Worm (Caenorhabditis elegans) whole organism, young adult: ENCODE data around the gene F49E10.4.

Experiments
- B0261.1 ChIP-seq: sonication (generic microtip); optimal IDR thresholded peaks from 2 replicates; lab custom pipeline; 2016; ENCODE audit warnings: mild to moderate bottlenecking, missing genetic modification characterization, moderate library complexity, missing compliant biosample characterization
- C06A6.2 ChIP-seq: fragments of 200-800 bp; sonication (Bioruptor generic); conservative IDR thresholded peaks from 2 replicates; pipeline ENCODE4 v1.3.6; 2022; ENCODE audit warnings: missing genetic modification characterization, missing compliant biosample characterization
- C17E4.6 ChIP-seq: fragments of 200-800 bp; sonication (Bioruptor generic); IDR thresholded peaks from 2 replicates; pipeline ENCODE4 v1.3.6; 2022; ENCODE audit warnings: missing genetic modification reagents, missing genetic modification characterization, missing compliant biosample characterization
- F23B12.7 ChIP-seq: sonication (generic microtip); optimal IDR thresholded peaks from 2 replicates; lab custom pipeline; 2017; ENCODE audit warnings: missing genetic modification characterization, mild to moderate bottlenecking, missing compliant biosample characterization, antibody characterized with exemption, moderate library complexity; ENCODE audit not compliant: insufficient read depth
- F39B2.1 ChIP-seq: fragments of 200-800 bp; sonication (Bioruptor generic); IDR thresholded peaks from 2 replicates; pipeline ENCODE4 v1.3.6; 2022; ENCODE audit warnings: missing genetic modification reagents, missing genetic modification characterization, missing compliant biosample characterization
- T07F8.4 ChIP-seq: sonication (generic microtip); optimal IDR thresholded peaks from 2 replicates; lab custom pipeline; 2016; ENCODE audit warnings: mild to moderate bottlenecking, missing genetic modification characterization, moderate library complexity, missing compliant biosample characterization
- T26A5.8 ChIP-seq: sonication (generic microtip); optimal IDR thresholded peaks from 2 replicates; lab custom pipeline; 2016; ENCODE audit warnings: missing genetic modification characterization, missing compliant biosample characterization
- Y53F4B.3 ChIP-seq: fragments of 200-800 bp; sonication (Bioruptor generic); IDR thresholded peaks from 2 replicates; pipeline ENCODE4 v1.3.6; 2022; ENCODE audit warnings: missing genetic modification reagents, missing genetic modification characterization, missing compliant biosample characterization
- Y79H2A.3 ChIP-seq: fragments of 200-800 bp; sonication (Bioruptor generic); conservative IDR thresholded peaks from 2 replicates; pipeline ENCODE4 v1.3.6; 2022; ENCODE audit warnings: missing genetic modification reagents, missing genetic modification characterization, missing compliant biosample characterization
- Y95B8A.8 ChIP-seq: fragments of 200-800 bp; sonication (Bioruptor generic); IDR thresholded peaks from 2 replicates; pipeline ENCODE4 v1.3.6; 2022; ENCODE audit warnings: missing genetic modification reagents, missing genetic modification characterization, missing compliant biosample characterization
- aptf-2 ChIP-seq: fragments of 200-800 bp; sonication (Bioruptor generic); conservative IDR thresholded peaks from 2 replicates; pipeline ENCODE4 v1.3.6; 2022; ENCODE audit warnings: missing genetic modification reagents, missing genetic modification characterization, missing compliant biosample characterization
- aptf-3 ChIP-seq: fragments of 200-800 bp; sonication (Bioruptor generic); IDR thresholded peaks from 2 replicates; pipeline ENCODE4 v1.3.6; 2022; ENCODE audit warnings: missing genetic modification characterization, missing compliant biosample characterization
- ccch-3 ChIP-seq: fragments of 200-800 bp; sonication (Bioruptor generic); optimal IDR thresholded peaks from 2 replicates; lab custom pipeline; 2018; ENCODE audit warnings: mild to moderate bottlenecking, missing genetic modification characterization, missing compliant biosample characterization
- ceh-100 ChIP-seq: fragments of 200-800 bp; sonication (Bioruptor generic); IDR thresholded peaks from 2 replicates; pipeline ENCODE4 v1.3.6; 2022; ENCODE audit warnings: missing genetic modification reagents, missing genetic modification characterization, missing compliant biosample characterization
- ceh-40 ChIP-seq: fragments of 200-800 bp; sonication (Bioruptor generic); IDR thresholded peaks from 2 replicates; pipeline ENCODE4 v1.3.6; 2022; ENCODE audit warnings: missing genetic modification characterization, missing compliant biosample characterization
- ceh-58 ChIP-seq: fragments of 200-800 bp; sonication (Bioruptor generic); IDR thresholded peaks from 2 replicates; pipeline ENCODE4 v1.3.6; 2022; ENCODE audit warnings: missing genetic modification characterization, missing compliant biosample characterization
- ceh-91 ChIP-seq: fragments of 200-800 bp; sonication (Bioruptor generic); IDR thresholded peaks from 2 replicates; pipeline ENCODE4 v1.3.6; 2022; ENCODE audit warnings: missing genetic modification reagents, missing genetic modification characterization, missing compliant biosample characterization
- dox-1 ChIP-seq: fragments of 200-800 bp; sonication (Bioruptor generic); IDR thresholded peaks from 2 replicates; pipeline ENCODE4 v1.3.6; 2022; ENCODE audit warnings: missing genetic modification reagents, missing genetic modification characterization, missing compliant biosample characterization
- dpl-1 ChIP-seq: fragments of 150-350 bp; optimal IDR thresholded peaks from 2 replicates; lab custom pipeline; 2014; ENCODE audit warnings: missing biosample characterization, missing genetic modification reagents, missing genetic modification characterization
- egrh-3 ChIP-seq: fragments of 200-800 bp; sonication (Bioruptor generic); IDR thresholded peaks from 2 replicates; pipeline ENCODE4 v1.3.6; 2022; ENCODE audit warnings: missing genetic modification reagents, missing genetic modification characterization, missing compliant biosample characterization
- gei-17 ChIP-seq: fragments of 200-800 bp; sonication (Bioruptor generic); optimal IDR thresholded peaks from 2 replicates; lab custom pipeline; 2018; ENCODE audit warnings: mild to moderate bottlenecking, missing genetic modification characterization, missing compliant biosample characterization
- hlh-12 ChIP-seq: sonication (generic microtip); optimal IDR thresholded peaks from 2 replicates; lab custom pipeline; 2016; ENCODE audit warnings: missing genetic modification characterization, missing compliant biosample characterization
- hlh-26 ChIP-seq: fragments of 200-800 bp; sonication (Bioruptor generic); conservative IDR thresholded peaks from 2 replicates; pipeline ENCODE4 v1.3.6; 2022; ENCODE audit warnings: missing genetic modification reagents, missing genetic modification characterization, missing compliant biosample characterization
- hsf-1 ChIP-seq: fragments of 200-800 bp; sonication (Bioruptor generic); IDR thresholded peaks from 2 replicates; pipeline ENCODE4 v1.3.6; 2022; ENCODE audit warnings: missing genetic modification reagents, missing genetic modification characterization, missing compliant biosample characterization
- lag-1 ChIP-seq: fragments of 200-800 bp; sonication (Bioruptor generic); IDR thresholded peaks from 2 replicates; pipeline ENCODE4 v1.3.6; 2022; ENCODE audit warnings: missing genetic modification reagents, missing genetic modification characterization, missing compliant biosample characterization
- let-607 ChIP-seq, 2 experiments: fragments of 200-800 bp in 1 of 2; sonication (Bioruptor generic) in 1 of 2; sonication (generic microtip) in 1 of 2; optimal IDR thresholded peaks; 2 replicates each; lab custom pipeline; 2016 to 2018; ENCODE audit warnings: mild to moderate bottlenecking in 2 of 2, missing compliant biosample characterization in 2 of 2, missing genetic modification characterization in 2 of 2, moderate library complexity in 2 of 2, missing genotype in 1 of 2
- lin-26 ChIP-seq: fragments of 200-800 bp; sonication (Bioruptor generic); IDR thresholded peaks from 2 replicates; pipeline ENCODE4 v1.3.6; 2022; ENCODE audit warnings: missing genetic modification reagents, missing genetic modification characterization, missing compliant biosample characterization
- lin-35 ChIP-seq, 3 experiments: fragments of 150-350 bp in 2 of 3; sonication (generic microtip) in 1 of 3; optimal IDR thresholded peaks; 2 replicates each; lab custom pipeline; 2014 to 2018; ENCODE audit warnings: missing biosample characterization in 3 of 3, missing genetic modification characterization in 3 of 3, missing genetic modification reagents in 3 of 3
- lin-40 ChIP-seq: sonication (generic microtip); optimal IDR thresholded peaks from 2 replicates; lab custom pipeline; 2016; ENCODE audit warnings: missing genetic modification characterization, mild to moderate bottlenecking, missing compliant biosample characterization, missing genotype, missing genetic modification reagents
- lir-1 ChIP-seq: fragments of 200-800 bp; sonication (Bioruptor generic); conservative IDR thresholded peaks from 2 replicates; pipeline ENCODE4 v1.3.6; 2022; ENCODE audit warnings: missing genetic modification reagents, missing genetic modification characterization, missing compliant biosample characterization
- madf-10 ChIP-seq: sonication (generic microtip); optimal IDR thresholded peaks from 2 replicates; lab custom pipeline; 2016; ENCODE audit warnings: mild to moderate bottlenecking, missing genetic modification characterization, missing compliant biosample characterization
- mel-28 ChIP-seq: sonication (generic microtip); optimal IDR thresholded peaks from 2 replicates; lab custom pipeline; 2016; ENCODE audit warnings: borderline replicate concordance, mild to moderate bottlenecking, missing genetic modification characterization, missing compliant biosample characterization
- mes-4 ChIP-seq: sonication (generic microtip); optimal IDR thresholded peaks from 2 replicates; lab custom pipeline; 2016; ENCODE audit warnings: missing genotype, missing genetic modification characterization, missing compliant biosample characterization
- pha-4 ChIP-seq: fragments of 150-350 bp; sonication (generic microtip); optimal IDR thresholded peaks from 2 replicates; lab custom pipeline; 2014; ENCODE audit warnings: missing biosample characterization, missing genetic modification reagents, missing genetic modification characterization
- repo-1 ChIP-seq: sonication (generic microtip); optimal IDR thresholded peaks from 2 replicates; lab custom pipeline; 2017; ENCODE audit warnings: mild to moderate bottlenecking, missing genetic modification characterization, missing compliant biosample characterization
- rpc-1 ChIP-seq, 2 experiments: fragments of 150-350 bp in 1 of 2; sonication (generic microtip) in 1 of 2; optimal IDR thresholded peaks; 2 replicates each; lab custom pipeline; 2014 to 2018; ENCODE audit warnings: missing biosample characterization in 1 of 2, missing genetic modification characterization in 1 of 2, missing genetic modification reagents in 1 of 2, missing genotype in 1 of 2
- sdz-38 ChIP-seq: sonication (generic microtip); optimal IDR thresholded peaks from 2 replicates; lab custom pipeline; 2016; ENCODE audit warnings: missing genotype, missing genetic modification characterization, missing compliant biosample characterization
- snpc-1.1 ChIP-seq: sonication (generic microtip); optimal IDR thresholded peaks from 2 replicates; lab custom pipeline; 2017; ENCODE audit warnings: missing genetic modification characterization, mild to moderate bottlenecking, missing compliant biosample characterization, antibody characterized with exemption, moderate library complexity, missing genotype, missing genetic modification reagents; ENCODE audit not compliant: insufficient read depth
- sptf-2 ChIP-seq: fragments of 200-800 bp; sonication (Bioruptor generic); optimal IDR thresholded peaks from 2 replicates; lab custom pipeline; 2018; ENCODE audit warnings: mild to moderate bottlenecking, missing genetic modification characterization, missing compliant biosample characterization
- zfh-2 ChIP-seq: fragments of 200-800 bp; sonication (Bioruptor generic); conservative IDR thresholded peaks from 2 replicates; pipeline ENCODE4 v1.3.6; 2022; ENCODE audit warnings: missing genetic modification reagents, missing genetic modification characterization, missing compliant biosample characterization
- ztf-28 ChIP-seq: fragments of 200-800 bp; sonication (Bioruptor generic); IDR thresholded peaks from 2 replicates; pipeline ENCODE4 v1.3.6; 2022; ENCODE audit warnings: missing genetic modification reagents, missing genetic modification characterization, missing compliant biosample characterization
- ztf-3 ChIP-seq: fragments of 200-800 bp; sonication (Bioruptor generic); optimal IDR thresholded peaks from 2 replicates; lab custom pipeline; 2018; ENCODE audit warnings: mild to moderate bottlenecking, missing genetic modification characterization, missing compliant biosample characterization

F49E10.4 gene

DNA sequence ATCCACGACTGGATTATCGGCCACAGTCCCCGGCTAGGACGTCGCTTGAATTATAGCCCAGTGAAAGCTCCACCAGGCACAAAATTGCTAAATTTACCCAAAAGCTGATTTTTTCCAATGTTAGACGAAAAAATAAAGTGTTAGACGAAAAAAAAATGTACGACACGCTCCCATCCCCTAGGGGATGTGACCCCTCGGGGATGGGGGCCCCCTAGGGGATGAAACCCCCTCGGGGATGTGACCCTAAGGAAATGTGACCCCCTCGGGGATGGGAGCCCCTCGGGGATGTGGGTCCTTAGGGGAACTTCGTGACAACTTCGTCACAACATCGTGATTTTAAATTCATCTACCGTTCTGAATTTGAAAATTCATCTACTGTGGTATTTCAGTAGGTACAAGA, 30.1 kb downstream of the F49E10.4 start:
- TF ChIP-seq pha-4 (no peak), zfh-2 (GFP tag; lab: Robert Waterston, UW) (peak; percentile 53; the same call in 1 of the 2 replicates)

ce11 chrX:5917284-5917683, 41.6 kb downstream of the F49E10.4 start, which contains the start of gene Y23B4A.1:
Y23B4A.1 (minus strand) TSS chrX:5917384.
- no peak for TF ChIP-seq sdz-38
- no peak for TF ChIP-seq ceh-58 (GFP tag; lab: Robert Waterston, UW)
- no peak for TF ChIP-seq madf-10 (tag; lab: Kevin White, UChicago)
- no peak for TF ChIP-seq ccch-3 (GFP tag; lab: Kevin White, UChicago)
- no peak for TF ChIP-seq aptf-2 (GFP tag; lab: Robert Waterston, UW)
- no peak for TF ChIP-seq lin-35 (GFP tag; optimal IDR thresholded peaks at IDR 0.05; lab: Kevin White, UChicago)
- TF ChIP-seq F23B12.7 (tag; lab: Kevin White, UChicago), result no peak
- TF ChIP-seq lag-1 (GFP tag; lab: Robert Waterston, UW), result no peak
- no peak for TF ChIP-seq snpc-1.1 (tag; lab: Kevin White, UChicago)
- no peak for TF ChIP-seq C06A6.2 (GFP tag; lab: Robert Waterston, UW)
- TF ChIP-seq egrh-3 (GFP tag; lab: Robert Waterston, UW), result no peak
- TF ChIP-seq hlh-12 (tag; lab: Kevin White, UChicago), result no peak
- TF ChIP-seq ztf-3 (GFP tag; lab: Kevin White, UChicago), result no peak
- TF ChIP-seq ztf-28 (GFP tag; lab: Robert Waterston, UW), result no peak
- no peak for TF ChIP-seq C17E4.6 (GFP tag; lab: Robert Waterston, UW)
- no peak for TF ChIP-seq Y95B8A.8 (GFP tag; lab: Robert Waterston, UW)
- no peak for TF ChIP-seq T26A5.8 (tag; lab: Kevin White, UChicago)
- TF ChIP-seq gei-17 (GFP tag; lab: Kevin White, UChicago), result no peak
- no peak for TF ChIP-seq ceh-40 (GFP tag; lab: Robert Waterston, UW)
- no peak for TF ChIP-seq let-607 (tag; optimal IDR thresholded peaks at IDR 0.05; lab: Kevin White, UChicago)

- TF ChIP-seq mel-28 (tag; lab: Kevin White, UChicago), result no peak
- TF ChIP-seq lin-26 (GFP tag; lab: Robert Waterston, UW), result no peak
- no peak for TF ChIP-seq dpl-1 (GFP tag; lab: Kevin White, UChicago)
- no peak for TF ChIP-seq ceh-91 (GFP tag; lab: Robert Waterston, UW)
- no peak for TF ChIP-seq mes-4
- no peak for TF ChIP-seq lir-1 (GFP tag; lab: Robert Waterston, UW)
- no peak for TF ChIP-seq hlh-26 (GFP tag; lab: Robert Waterston, UW)
- TF ChIP-seq Y53F4B.3 (GFP tag; lab: Robert Waterston, UW), result no peak
- TF ChIP-seq dox-1 (GFP tag; lab: Robert Waterston, UW), result no peak
- no peak for TF ChIP-seq aptf-3
- TF ChIP-seq lin-40 (tag; lab: Kevin White, UChicago), result no peak
- no peak for TF ChIP-seq Y79H2A.3 (GFP tag; lab: Robert Waterston, UW)
- no peak for TF ChIP-seq F39B2.1
- TF ChIP-seq ceh-100 (GFP tag; lab: Robert Waterston, UW), result no peak
- TF ChIP-seq B0261.1 (tag; lab: Kevin White, UChicago), result no peak
- no peak for TF ChIP-seq hsf-1 (GFP tag; lab: Robert Waterston, UW)
- TF ChIP-seq sptf-2 (GFP tag; lab: Kevin White, UChicago), result no peak
- TF ChIP-seq rpc-1 (optimal IDR thresholded peaks at IDR 0.05; lab: Kevin White, UChicago), result no peak
- TF ChIP-seq rpc-1 (tag; optimal IDR thresholded peaks at IDR 0.05; lab: Kevin White, UChicago), result no peak
- no peak for TF ChIP-seq repo-1 (tag; lab: Kevin White, UChicago)
- no peak for TF ChIP-seq T07F8.4 (tag; lab: Kevin White, UChicago)
These were observed 43.4 kb downstream of the F49E10.4 start, which contains the start of gene capa-1 for ce11 chrX:5919097-5919496. capa-1 (plus strand) TSS chrX:5919397.
